Worm (Caenorhabditis elegans) whole organism, early embryonic: Measurements from ENCODE around the gene acdh-6.

Experiments
- F13C5.2 ChIP-seq: sonication (generic microtip); optimal IDR thresholded peaks from 2 replicates; lab custom pipeline; 2017; ENCODE audit warnings: mild to moderate bottlenecking, missing genetic modification characterization, inconsistent platforms, missing compliant biosample characterization
- ceh-36 ChIP-seq: sonication (generic microtip); optimal IDR thresholded peaks from 2 replicates; lab custom pipeline; 2016; ENCODE audit warnings: missing genetic modification characterization, inconsistent platforms, missing compliant biosample characterization
- flt-1 ChIP-seq: fragments of 200-800 bp; sonication (Bioruptor generic); IDR thresholded peaks from 2 replicates; pipeline ENCODE4 v1.3.6; 2022; ENCODE audit warnings: missing genetic modification characterization, missing compliant biosample characterization
- hmbx-1 ChIP-seq: sonication (generic microtip); optimal IDR thresholded peaks from 2 replicates; lab custom pipeline; 2016; ENCODE audit warnings: mild to moderate bottlenecking, missing genetic modification characterization, missing compliant biosample characterization
- pes-1 ChIP-seq: fragments of 200-800 bp; sonication (Bioruptor generic); IDR thresholded peaks from 2 replicates; pipeline ENCODE4 v1.3.6; 2022; ENCODE audit warnings: missing genetic modification reagents, missing genetic modification characterization, missing compliant biosample characterization
- scrt-1 ChIP-seq: fragments of 200-800 bp; sonication (Bioruptor generic); IDR thresholded peaks from 2 replicates; pipeline ENCODE4 v1.3.6; 2022; ENCODE audit warnings: missing genetic modification characterization, missing compliant biosample characterization
- tbx-11 ChIP-seq: fragments of 200-800 bp; sonication (Bioruptor generic); IDR thresholded peaks from 2 replicates; pipeline ENCODE4 v1.3.6; 2022; ENCODE audit warnings: missing genetic modification characterization, missing compliant biosample characterization

DNA sequence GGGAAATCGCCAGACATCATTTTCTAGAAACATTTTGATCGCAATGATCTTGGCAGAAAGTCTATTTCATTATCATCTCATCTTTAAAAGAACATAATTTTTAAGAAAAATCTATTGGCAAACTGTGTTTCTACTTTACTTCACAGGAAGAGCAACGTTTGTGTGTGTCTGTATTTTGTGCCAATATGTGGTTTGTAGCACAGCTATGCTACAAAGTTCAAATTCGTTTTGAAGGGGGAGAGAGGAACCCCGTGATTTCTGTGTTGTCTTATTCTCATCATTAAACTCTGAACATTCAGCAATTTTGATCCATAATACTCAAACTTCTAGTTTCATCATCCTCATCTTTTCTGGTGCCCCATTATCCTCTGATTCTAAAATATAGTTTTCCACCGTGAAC, 9.2 kb upstream of the acdh-6 start:
- TF ChIP-seq flt-1 (GFP tag; lab: Robert Waterston, UW): no peak
- no peak for TF ChIP-seq ceh-36 (tag; lab: Kevin White, UChicago)
- no peak for TF ChIP-seq F13C5.2 (tag; lab: Kevin White, UChicago)
- TF ChIP-seq pes-1 (GFP tag; lab: Robert Waterston, UW): no peak
- no peak for TF ChIP-seq hmbx-1 (tag; lab: Kevin White, UChicago)
- TF ChIP-seq tbx-11 (GFP tag; lab: Robert Waterston, UW): no peak
- TF ChIP-seq scrt-1 (GFP tag; lab: Robert Waterston, UW): no peak
